Worm (Caenorhabditis elegans): ENCODE measurements around the gene C03B1.14.

Gene C03B1.14

DNA sequence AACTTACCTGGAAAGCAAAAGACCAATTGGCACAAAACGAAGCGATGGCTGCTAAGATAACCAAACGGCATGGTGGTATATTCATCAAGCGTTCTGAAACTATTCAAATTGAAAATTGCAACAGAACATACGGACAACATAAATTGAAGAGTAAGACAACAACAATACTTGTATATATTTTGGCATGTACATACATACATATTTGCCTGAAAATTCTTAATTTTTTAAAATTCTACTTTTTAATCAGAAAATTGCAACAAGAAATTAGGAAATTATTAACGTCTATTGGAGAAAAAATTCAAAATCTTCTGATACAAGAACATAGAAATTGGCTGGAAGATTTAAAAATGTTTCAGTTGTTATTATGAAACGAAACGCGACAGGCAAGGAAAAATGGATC is 22.6 kb downstream of the C03B1.14 start, which contains the start of gene C03B1.13:
C03B1.13 (minus strand) TSS at position 101 of the 400 bp plus-strand sequence.
- TF ChIP-seq F57C9.4 (tag; optimal IDR thresholded peaks at IDR 0.05) (no peak), tlf-1 (GFP tag; optimal IDR thresholded peaks at IDR 0.05) (no peak), mcd-1 (GFP tag; IDR thresholded peaks at IDR 0.05) (no peak), die-1 (tag; optimal IDR thresholded peaks at IDR 0.05) (no peak), akir-1 (GFP tag; optimal IDR thresholded peaks at IDR 0.05) (no peak), ccch-3 (GFP tag; optimal IDR thresholded peaks at IDR 0.05) (no peak), C06A6.2 (GFP tag; conservative IDR thresholded peaks at IDR 0.05) (no peak), athp-1 (tag; optimal IDR thresholded peaks at IDR 0.05) (no peak), lag-1 (GFP tag; IDR thresholded peaks at IDR 0.05) (no peak), let-607 (tag; optimal IDR thresholded peaks at IDR 0.05) (no peak), ceh-58 (GFP tag; IDR thresholded peaks at IDR 0.05) (no peak), sea-2 (GFP tag; IDR thresholded peaks at IDR 0.05) (no peak), ztf-22 (GFP tag; optimal IDR thresholded peaks at IDR 0.05) (no peak), ztf-25 (GFP tag; IDR thresholded peaks at IDR 0.05) (no peak), unc-130 (GFP tag; optimal IDR thresholded peaks at IDR 0.05) (no peak)

DNA sequence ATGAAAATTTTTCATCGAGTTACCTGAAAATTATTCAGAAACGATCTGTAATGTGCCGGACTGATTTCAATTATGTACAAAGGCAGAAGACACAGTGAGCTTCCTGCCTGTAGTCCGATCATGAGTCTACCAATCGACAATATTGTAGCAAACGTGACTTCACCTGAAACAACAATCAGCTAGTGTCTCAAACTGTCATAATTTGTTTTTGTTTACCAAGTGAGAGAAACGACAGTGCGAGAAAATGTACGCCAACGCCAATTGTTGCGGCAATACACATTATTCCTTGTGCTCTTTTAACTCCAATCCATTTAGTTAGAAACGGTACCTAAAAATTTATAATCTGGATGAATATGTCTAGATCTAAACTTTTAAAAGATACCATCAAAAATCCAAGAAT is 23.2 kb downstream of the C03B1.14 start:
- TF ChIP-seq snpc-3.4 (tag; optimal IDR thresholded peaks at IDR 0.05): no peak
- no peak for TF ChIP-seq ceh-58 (GFP tag; IDR thresholded peaks at IDR 0.05)
- TF ChIP-seq nhr-120 (GFP tag; IDR thresholded peaks at IDR 0.05): no peak
- TF ChIP-seq ztf-26 (tag; optimal IDR thresholded peaks at IDR 0.05): no peak
- no peak for TF ChIP-seq dpff-1 (tag; optimal IDR thresholded peaks at IDR 0.05)
- no peak for TF ChIP-seq mes-4 (tag; optimal IDR thresholded peaks at IDR 0.05)
- no peak for TF ChIP-seq ccch-3 (GFP tag; optimal IDR thresholded peaks at IDR 0.05)
- TF ChIP-seq unc-62 (GFP tag; optimal IDR thresholded peaks at IDR 0.05): no peak
- no peak for TF ChIP-seq tbp1 (GFP tag; optimal IDR thresholded peaks at IDR 0.05)
- no peak for TF ChIP-seq F23B12.7 (tag; optimal IDR thresholded peaks at IDR 0.05; ENCODE audit: insufficient read depth)
- no peak for TF ChIP-seq F49E8.2 (tag; optimal IDR thresholded peaks at IDR 0.05; ENCODE audit: insufficient read depth)
- TF ChIP-seq lin-35 (GFP tag; optimal IDR thresholded peaks at IDR 0.05): no peak
- TF ChIP-seq Y79H2A.3 (GFP tag; conservative IDR thresholded peaks at IDR 0.05): no peak
- TF ChIP-seq F37B4.10 (GFP tag; IDR thresholded peaks at IDR 0.05): no peak

DNA sequence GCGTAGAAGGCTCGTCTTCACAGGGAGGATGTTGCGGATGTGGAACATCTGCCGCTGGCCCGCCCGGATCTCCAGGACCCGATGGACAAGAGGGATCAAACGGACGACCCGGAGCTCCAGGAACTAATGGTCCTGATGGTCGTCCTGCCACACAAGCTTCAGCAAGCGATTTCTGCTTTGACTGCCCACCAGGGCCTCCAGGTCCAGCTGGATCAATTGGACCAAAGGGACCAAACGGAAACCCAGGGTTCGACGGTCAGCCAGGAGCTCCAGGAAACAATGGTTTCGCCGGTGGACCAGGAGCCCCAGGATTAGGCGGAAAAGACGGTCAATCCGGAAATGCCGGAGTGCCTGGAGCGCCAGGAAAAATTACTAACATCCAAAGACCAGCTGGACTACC is 26.0 kb downstream of the C03B1.14 start:
- TF ChIP-seq ztf-6 (GFP tag; IDR thresholded peaks at IDR 0.05) (no peak), mel-28 (tag; optimal IDR thresholded peaks at IDR 0.05; ENCODE audit: borderline replicate concordance) (no peak), aptf-3 (GFP tag; IDR thresholded peaks at IDR 0.05) (no peak), snpc-3.4 (tag; optimal IDR thresholded peaks at IDR 0.05) (no peak), Y53F4B.3 (GFP tag; IDR thresholded peaks at IDR 0.05) (no peak), madf-6 (GFP tag; IDR thresholded peaks at IDR 0.05) (no peak), mxl-1 (tag; optimal IDR thresholded peaks at IDR 0.05) (no peak), tbp1 (GFP tag; optimal IDR thresholded peaks at IDR 0.05) (no peak), aptf-2 (GFP tag; conservative IDR thresholded peaks at IDR 0.05) (no peak), atf-7 (tag; optimal IDR thresholded peaks at IDR 0.05) (no peak), F49E8.2 (tag; optimal IDR thresholded peaks at IDR 0.05; ENCODE audit: insufficient read depth) (no peak), Y53G8AR.9 (GFP tag; conservative IDR thresholded peaks at IDR 0.05) (no peak), B0336.3 (GFP tag; IDR thresholded peaks at IDR 0.05) (peak; percentile 29; the same call in 1 of the 2 replicates), egrh-3 (GFP tag; IDR thresholded peaks at IDR 0.05) (peak; percentile 58; the same call in 1 of the 2 replicates), zfh-2 (GFP tag; conservative IDR thresholded peaks at IDR 0.05) (peak; percentile 78), Y56A3A.18 (GFP tag; IDR thresholded peaks at IDR 0.05) (no peak), rpc-1 (optimal IDR thresholded peaks at IDR 0.05) (no peak), rpc-1 (tag; optimal IDR thresholded peaks at IDR 0.05) (no peak), lin-35 (GFP tag; optimal IDR thresholded peaks at IDR 0.05) (no peak), ceh-27 (GFP tag; optimal IDR thresholded peaks at IDR 0.05) (no peak), ceh-40 (GFP tag; IDR thresholded peaks at IDR 0.05) (no peak), D2030.7 (GFP tag; IDR thresholded peaks at IDR 0.05) (no peak), dpl-1 (GFP tag; optimal IDR thresholded peaks at IDR 0.05) (no peak), cebp-2 (GFP tag; IDR thresholded peaks at IDR 0.05) (no peak), pha-4 (tag; optimal IDR thresholded peaks at IDR 0.05) (no peak)
